Fruit fly (Drosophila melanogaster): ENCODE results near the gene Kif3C.

Gene Kif3C

DNA sequence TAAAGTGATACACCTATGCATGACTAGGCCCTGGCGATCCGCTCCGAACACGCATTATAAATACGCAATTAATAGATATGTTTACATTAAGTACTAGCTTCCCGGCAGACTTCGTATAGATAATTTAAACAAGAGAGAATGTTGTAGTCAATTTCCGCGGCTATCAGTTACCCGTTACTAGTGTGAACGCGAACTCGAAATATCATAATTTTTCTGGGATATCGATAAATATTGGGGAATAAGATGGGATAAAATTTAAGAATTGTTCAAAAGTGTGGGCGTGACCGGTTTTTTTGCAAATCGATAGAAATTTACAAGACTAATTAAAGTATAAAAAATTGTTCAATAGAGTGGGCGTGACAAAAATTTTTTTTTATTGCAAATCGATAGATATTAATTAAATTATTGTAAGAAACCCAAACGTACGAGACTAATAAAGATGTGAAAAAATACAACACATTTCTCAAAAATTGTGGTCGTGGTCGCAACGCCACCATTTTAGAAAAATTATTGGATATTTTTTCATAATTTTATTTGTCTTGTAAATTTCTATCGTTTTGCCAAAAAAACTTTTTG is 788 bp downstream of the Kif3C start:
- TF ChIP-seq CG10348 (GFP tag; IDR thresholded peaks at IDR 0.05) (no peak), CG17806 (tag; optimal IDR thresholded peaks at IDR 0.05) (no peak), CG8159 (tag; optimal IDR thresholded peaks at IDR 0.05) (no peak), CG8301 (tag; optimal IDR thresholded peaks at IDR 0.05) (no peak), Pif1A (GFP tag; optimal IDR thresholded peaks at IDR 0.05) (no peak), rn (GFP tag; IDR thresholded peaks at IDR 0.05) (no peak), CG9948 (tag; optimal IDR thresholded peaks at IDR 0.05) (no peak), D1 (tag; optimal IDR thresholded peaks at IDR 0.05) (no peak), EcR (GFP tag; optimal IDR thresholded peaks at IDR 0.05) (no peak), gl (tag; optimal IDR thresholded peaks at IDR 0.05) (no peak), Ets98B (GFP tag; IDR thresholded peaks at IDR 0.05) (no peak), fd96Ca (GFP tag; IDR thresholded peaks at IDR 0.05) (no peak)

DNA sequence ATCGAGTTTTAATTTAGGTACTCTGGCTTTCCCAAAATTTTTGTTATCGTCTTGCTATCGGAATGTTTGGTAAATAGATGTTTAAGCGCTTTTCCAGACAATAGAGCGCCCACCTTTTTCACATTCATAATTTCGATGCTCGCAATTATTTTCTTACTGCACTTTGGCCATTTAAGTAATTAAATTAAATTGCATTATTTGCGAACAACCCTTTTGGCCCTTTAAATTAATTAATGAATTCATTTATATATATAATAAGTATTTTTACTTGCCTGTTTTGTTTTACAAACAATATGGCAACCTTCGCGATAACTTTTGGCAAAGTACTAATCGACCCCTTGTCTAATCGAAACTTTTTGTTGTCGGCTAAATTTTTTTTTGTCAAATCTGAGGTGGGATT is 9.0 kb downstream of the Kif3C start:
- TF ChIP-seq CG8301 (tag; optimal IDR thresholded peaks at IDR 0.05) = no peak
- TF ChIP-seq CG15710 (tag; optimal IDR thresholded peaks at IDR 0.05) = no peak
- TF ChIP-seq Ets98B (GFP tag; IDR thresholded peaks at IDR 0.05) = no peak
- no peak for TF ChIP-seq CG13204 (GFP tag; optimal IDR thresholded peaks at IDR 0.05)
- no peak for TF ChIP-seq CG17806 (tag; optimal IDR thresholded peaks at IDR 0.05)
- no peak for TF ChIP-seq CG12605 (GFP tag; IDR thresholded peaks at IDR 0.05)
- no peak for TF ChIP-seq Pif1A (GFP tag; optimal IDR thresholded peaks at IDR 0.05)
- no peak for TF ChIP-seq gl (tag; optimal IDR thresholded peaks at IDR 0.05)
- no peak for TF ChIP-seq fd96Ca (GFP tag; IDR thresholded peaks at IDR 0.05)
- TF ChIP-seq D1 (tag; optimal IDR thresholded peaks at IDR 0.05) = no peak
- TF ChIP-seq EcR (GFP tag; optimal IDR thresholded peaks at IDR 0.05) = no peak
- TF ChIP-seq Pif1B (GFP tag; optimal IDR thresholded peaks at IDR 0.05) = no peak

DNA sequence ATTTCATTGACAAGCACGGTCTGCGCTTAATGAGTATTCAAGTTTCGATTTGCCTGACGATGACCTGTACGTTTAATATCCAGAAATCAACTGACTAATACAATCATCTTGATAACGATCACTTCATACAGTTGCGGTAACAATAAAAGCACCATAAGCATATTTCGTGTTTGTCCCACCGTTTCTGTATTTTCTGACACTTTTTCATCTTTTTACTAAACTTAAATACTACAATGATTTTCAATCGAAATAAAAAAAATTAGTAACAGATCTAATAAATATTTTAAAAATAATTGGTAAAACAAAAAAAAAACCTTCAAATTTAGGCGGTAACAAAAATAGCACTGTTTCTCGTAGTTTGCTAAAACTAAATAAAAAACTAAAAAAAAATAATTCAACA is 14.8 kb downstream of the Kif3C start, which contains the start of gene CG32017:
CG32017 (minus strand) TSS at position 101 of the 400 bp plus-strand sequence.
- TF ChIP-seq Pif1A (GFP tag; optimal IDR thresholded peaks at IDR 0.05) (no peak), CG8301 (tag; optimal IDR thresholded peaks at IDR 0.05) (no peak), CG34367 (tag; optimal IDR thresholded peaks at IDR 0.05) (no peak), Snoo (tag; optimal IDR thresholded peaks at IDR 0.05) (no peak)

DNA sequence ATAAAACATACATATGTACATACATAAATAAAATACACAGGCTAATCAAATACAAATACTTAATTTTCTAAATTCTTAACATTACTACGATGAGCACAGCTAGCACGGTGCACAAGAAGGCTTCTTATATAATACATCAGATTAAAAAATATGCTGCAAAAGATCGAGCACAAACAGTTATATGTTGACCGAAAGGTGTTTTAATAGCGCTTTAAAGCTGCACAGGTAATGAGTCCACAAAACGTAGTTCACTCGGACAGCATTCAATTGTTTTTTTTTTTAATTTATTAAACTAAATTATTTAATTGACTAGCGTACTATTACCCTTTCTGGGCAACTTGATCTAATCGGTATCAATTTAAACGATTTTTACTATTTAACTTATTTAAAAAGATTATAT is 27.9 kb downstream of the Kif3C start:
- TF ChIP-seq CG34367 (tag; optimal IDR thresholded peaks at IDR 0.05) = no peak
- no peak for TF ChIP-seq EcR (GFP tag; optimal IDR thresholded peaks at IDR 0.05)
- TF ChIP-seq D1 (tag; optimal IDR thresholded peaks at IDR 0.05) = no peak
- TF ChIP-seq CG14655 (GFP tag; optimal IDR thresholded peaks at IDR 0.05) = no peak
- TF ChIP-seq Snoo (tag; optimal IDR thresholded peaks at IDR 0.05) = no peak
- TF ChIP-seq CG4496 (GFP tag; IDR thresholded peaks at IDR 0.05) = no peak
- no peak for TF ChIP-seq Ets98B (GFP tag; IDR thresholded peaks at IDR 0.05)
- no peak for TF ChIP-seq CG8159 (tag; optimal IDR thresholded peaks at IDR 0.05)
- no peak for TF ChIP-seq CG8301 (tag; optimal IDR thresholded peaks at IDR 0.05)
- TF ChIP-seq Pif1A (GFP tag; optimal IDR thresholded peaks at IDR 0.05) = no peak
- TF ChIP-seq Pif1B (GFP tag; optimal IDR thresholded peaks at IDR 0.05) = no peak
- no peak for TF ChIP-seq CG12605 (GFP tag; IDR thresholded peaks at IDR 0.05)
- TF ChIP-seq CG10348 (GFP tag; IDR thresholded peaks at IDR 0.05) = no peak
- TF ChIP-seq CG13204 (GFP tag; optimal IDR thresholded peaks at IDR 0.05) = no peak
- no peak for TF ChIP-seq fd96Ca (GFP tag; IDR thresholded peaks at IDR 0.05)

DNA sequence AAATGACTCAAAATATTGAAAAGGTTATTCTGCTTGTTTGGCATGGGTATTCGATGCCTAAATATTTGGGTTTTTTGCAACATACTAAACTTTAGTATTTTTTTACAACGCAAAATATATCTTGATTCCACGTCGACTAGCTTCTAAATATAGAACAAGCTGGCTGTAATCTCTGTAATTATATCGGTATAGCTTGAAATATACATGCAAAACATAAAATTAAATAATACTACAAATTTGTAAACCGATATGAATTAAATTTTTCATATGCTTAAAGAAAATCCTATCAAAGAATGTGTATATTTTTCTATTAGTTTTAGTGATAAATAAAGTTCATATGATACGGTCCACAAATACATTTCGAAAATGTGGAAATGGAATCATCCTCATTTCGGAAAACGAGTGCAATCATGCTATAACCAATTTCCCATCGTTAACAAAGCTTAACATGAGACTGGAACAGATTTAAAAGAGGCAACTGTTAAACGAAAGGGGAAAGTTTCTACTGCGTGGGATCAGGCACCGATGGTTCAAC is 34.4 kb downstream of the Kif3C start, which contains the start of gene pho:
pho (minus strand) TSS at position 38 of the 535 bp plus-strand sequence.
- TF ChIP-seq CG12605 (GFP tag; IDR thresholded peaks at IDR 0.05) (no peak), Snoo (tag; optimal IDR thresholded peaks at IDR 0.05) (peak; percentile 28), D1 (tag; optimal IDR thresholded peaks at IDR 0.05) (peak; percentile 60)

DNA sequence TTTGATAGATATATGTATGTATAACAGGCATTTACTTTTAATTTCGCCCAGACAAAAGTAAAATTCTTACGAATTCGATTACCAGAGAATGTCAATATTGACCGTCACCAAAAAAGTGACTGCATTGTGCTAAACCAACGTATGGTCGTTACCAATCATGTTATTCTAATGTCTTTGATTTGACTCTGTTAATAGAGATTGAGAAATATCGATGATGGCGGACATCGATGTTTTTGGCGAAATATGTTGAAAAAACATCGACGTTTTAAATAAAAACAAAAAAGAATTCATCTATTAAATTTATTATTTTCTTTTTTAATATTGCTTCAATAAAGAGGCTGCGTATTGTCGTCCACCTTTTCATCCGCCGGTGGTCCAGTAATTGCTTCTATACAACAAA is 35.5 kb downstream of the Kif3C start:
- no peak for TF ChIP-seq Snoo (tag; optimal IDR thresholded peaks at IDR 0.05)
- TF ChIP-seq CG14655 (GFP tag; optimal IDR thresholded peaks at IDR 0.05) = no peak
- no peak for TF ChIP-seq CG34367 (tag; optimal IDR thresholded peaks at IDR 0.05)
- TF ChIP-seq CG15710 (tag; optimal IDR thresholded peaks at IDR 0.05) = no peak
- no peak for TF ChIP-seq CG9948 (tag; optimal IDR thresholded peaks at IDR 0.05)
- TF ChIP-seq CG8159 (tag; optimal IDR thresholded peaks at IDR 0.05) = no peak
- no peak for TF ChIP-seq CG4496 (GFP tag; IDR thresholded peaks at IDR 0.05)
- TF ChIP-seq CG17806 (tag; optimal IDR thresholded peaks at IDR 0.05) = no peak
- TF ChIP-seq rn (GFP tag; IDR thresholded peaks at IDR 0.05) = no peak
- TF ChIP-seq fd96Ca (GFP tag; IDR thresholded peaks at IDR 0.05) = no peak
- TF ChIP-seq Ets98B (GFP tag; IDR thresholded peaks at IDR 0.05) = no peak
- TF ChIP-seq CG8301 (tag; optimal IDR thresholded peaks at IDR 0.05) = no peak
- TF ChIP-seq Pif1B (GFP tag; optimal IDR thresholded peaks at IDR 0.05) = no peak
- TF ChIP-seq gl (tag; optimal IDR thresholded peaks at IDR 0.05) = no peak
- no peak for TF ChIP-seq CG13204 (GFP tag; optimal IDR thresholded peaks at IDR 0.05)
- TF ChIP-seq D1 (tag; optimal IDR thresholded peaks at IDR 0.05) = no peak
- no peak for TF ChIP-seq CG10348 (GFP tag; IDR thresholded peaks at IDR 0.05)
- TF ChIP-seq Pif1A (GFP tag; optimal IDR thresholded peaks at IDR 0.05) = no peak
- no peak for TF ChIP-seq EcR (GFP tag; optimal IDR thresholded peaks at IDR 0.05)

DNA sequence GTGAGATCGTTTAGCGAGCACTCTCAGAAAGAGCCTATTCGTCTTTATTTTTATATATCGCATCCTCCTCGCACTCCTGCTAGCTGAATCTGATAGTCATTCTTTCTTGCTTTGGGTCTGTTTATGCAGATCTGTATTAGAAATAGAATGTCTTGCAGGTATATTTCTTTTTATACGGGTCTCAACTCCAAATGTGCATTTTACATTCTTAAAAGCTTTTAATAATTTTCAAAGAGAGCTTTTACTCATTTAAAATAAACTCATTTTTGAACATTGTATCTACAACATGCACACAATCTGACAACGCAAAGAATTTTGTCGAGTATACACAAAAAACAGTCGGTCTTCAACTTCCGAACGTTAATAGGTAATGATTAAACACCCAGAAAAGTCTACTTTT is 38.2 kb downstream of the Kif3C start, which contains the start of gene CG33521:
CG33521 (plus strand) TSS at position 301 of the 400 bp plus-strand sequence.
- TF ChIP-seq CG4496 (GFP tag; IDR thresholded peaks at IDR 0.05) (no peak), gl (tag; optimal IDR thresholded peaks at IDR 0.05) (no peak), CG8159 (tag; optimal IDR thresholded peaks at IDR 0.05) (no peak), CG17806 (tag; optimal IDR thresholded peaks at IDR 0.05) (no peak), CG8301 (tag; optimal IDR thresholded peaks at IDR 0.05) (no peak), Pif1B (GFP tag; optimal IDR thresholded peaks at IDR 0.05) (no peak), CG32121 (GFP tag; IDR thresholded peaks at IDR 0.05) (no peak), fd96Ca (GFP tag; IDR thresholded peaks at IDR 0.05) (no peak), Snoo (tag; optimal IDR thresholded peaks at IDR 0.05) (no peak), Ets98B (GFP tag; IDR thresholded peaks at IDR 0.05) (no peak), CG13204 (GFP tag; optimal IDR thresholded peaks at IDR 0.05) (no peak), CG9948 (tag; optimal IDR thresholded peaks at IDR 0.05) (no peak), D1 (tag; optimal IDR thresholded peaks at IDR 0.05) (no peak), CG15710 (tag; optimal IDR thresholded peaks at IDR 0.05) (no peak)
